Worm (Caenorhabditis elegans): ENCODE data around the gene srh-281.

- TF ChIP-seq nhr-11 (tag; optimal IDR thresholded peaks at IDR 0.05) (no peak), mdl-1 (tag; optimal IDR thresholded peaks at IDR 0.05) (no peak), lin-35 (GFP tag; optimal IDR thresholded peaks at IDR 0.05) (no peak), pqm-1 (tag; optimal IDR thresholded peaks at IDR 0.05) (no peak), fkh-4 (tag; optimal IDR thresholded peaks at IDR 0.05; ENCODE audit: borderline replicate concordance) (no peak), nhr-237 (tag; optimal IDR thresholded peaks at IDR 0.05) (no peak), nhr-76 (tag; optimal IDR thresholded peaks at IDR 0.05) (no peak), unc-86 (tag; optimal IDR thresholded peaks at IDR 0.05) (no peak), nhr-28 (tag; optimal IDR thresholded peaks at IDR 0.05) (no peak), zag-1 (tag; optimal IDR thresholded peaks at IDR 0.05) (no peak), unc-62 (GFP tag; optimal IDR thresholded peaks at IDR 0.05) (no peak), aha-1 (tag; optimal IDR thresholded peaks at IDR 0.05) (no peak), dpl-1 (GFP tag; optimal IDR thresholded peaks at IDR 0.05) (no peak), elt-3 (tag; optimal IDR thresholded peaks at IDR 0.05) (no peak)
Observed at ce11 chrV:16198016-16198415, 7.4 kb downstream of the srh-281 start, which contains the start of gene F11A5.5.
